Worm (Caenorhabditis elegans) whole organism, L4 larva: ENCODE results near the gene F48F7.6.
A peak's percentile ranks its signal among the peaks of the same experiment; 100 is the strongest.

Experiments
- F10B5.3 ChIP-seq: sonication (generic microtip); optimal IDR thresholded peaks from 2 replicates; lab custom pipeline; 2016; ENCODE audit warnings: mild to moderate bottlenecking, missing genetic modification characterization, missing compliant biosample characterization
- F37D6.2 ChIP-seq: sonication (generic microtip); optimal IDR thresholded peaks from 2 replicates; lab custom pipeline; 2016; ENCODE audit warnings: mild to moderate bottlenecking, missing genetic modification characterization, missing compliant biosample characterization
- R02D3.7 ChIP-seq: fragments of 150-350 bp; sonication (generic microtip); optimal IDR thresholded peaks from 3 replicates; lab custom pipeline; 2014; ENCODE audit warnings: missing biosample characterization, missing genetic modification characterization
- T26A8.4 ChIP-seq: fragments of 200-800 bp; sonication (Bioruptor generic); IDR thresholded peaks from 2 replicates; pipeline ENCODE4 v1.3.6; 2022; ENCODE audit warnings: missing genetic modification characterization, missing compliant biosample characterization
- Y105C5A.15 ChIP-seq: fragments of 200-800 bp; sonication (Bioruptor generic); IDR thresholded peaks from 2 replicates; pipeline ENCODE4 v1.3.6; 2022; ENCODE audit warnings: missing genetic modification characterization, missing compliant biosample characterization
- ZK546.5 ChIP-seq, 2 experiments: sonication (generic microtip); optimal IDR thresholded peaks; 2 replicates each; lab custom pipeline; 2017; ENCODE audit warnings: missing biosample characterization in 2 of 2, missing genetic modification characterization in 2 of 2
- aha-1 ChIP-seq: fragments of 150-350 bp; peaks from one replicate; lab custom pipeline; 2014; ENCODE audit warnings: missing biosample characterization, missing genetic modification characterization
- aly-2 ChIP-seq: sonication (generic microtip); optimal IDR thresholded peaks from 2 replicates; lab custom pipeline; 2018; ENCODE audit warnings: missing biosample characterization, missing genetic modification characterization
- ama-1 ChIP-seq: fragments of 150-350 bp; optimal IDR thresholded peaks from 2 replicates; lab custom pipeline; 2014; ENCODE audit warnings: inconsistent platforms, mixed read lengths
- arid-1 ChIP-seq: fragments of 200-800 bp; sonication (Bioruptor generic); conservative IDR thresholded peaks from 2 replicates; pipeline ENCODE4 v1.3.6; 2022; ENCODE audit warnings: missing genetic modification reagents, missing genetic modification characterization, missing compliant biosample characterization
- attf-4 ChIP-seq: sonication (generic microtip); optimal IDR thresholded peaks from 3 replicates; lab custom pipeline; 2017; ENCODE audit warnings: missing biosample characterization, missing genetic modification characterization
- ceh-20 ChIP-seq: fragments of 200-800 bp; sonication (Bioruptor generic); IDR thresholded peaks from 2 replicates; pipeline ENCODE4 v1.3.6; 2022; ENCODE audit warnings: missing genetic modification reagents, missing genetic modification characterization, missing compliant biosample characterization
- ceh-28 ChIP-seq: fragments of 150-350 bp; optimal IDR thresholded peaks from 2 replicates; lab custom pipeline; 2014; ENCODE audit warnings: missing biosample characterization, missing genetic modification reagents, missing genetic modification characterization
- ceh-62 ChIP-seq: sonication (generic microtip); optimal IDR thresholded peaks from 2 replicates; lab custom pipeline; 2017; ENCODE audit warnings: missing biosample characterization, missing genetic modification characterization
- ceh-82 ChIP-seq: sonication (generic microtip); optimal IDR thresholded peaks from 2 replicates; lab custom pipeline; 2017; ENCODE audit warnings: missing biosample characterization, missing genetic modification characterization
- dmd-6 ChIP-seq: fragments of 200-800 bp; sonication (Bioruptor generic); IDR thresholded peaks from 2 replicates; pipeline ENCODE4 v1.3.6; 2022; ENCODE audit warnings: missing genetic modification reagents, missing genetic modification characterization, missing compliant biosample characterization
- dpl-1 ChIP-seq: fragments of 150-350 bp; optimal IDR thresholded peaks from 2 replicates; lab custom pipeline; 2014; ENCODE audit warnings: missing biosample characterization, missing genetic modification reagents, missing genetic modification characterization
- duxl-1 ChIP-seq: sonication (generic microtip); optimal IDR thresholded peaks from 2 replicates; lab custom pipeline; 2016; ENCODE audit warnings: mild to moderate bottlenecking, missing genetic modification characterization, moderate library complexity, missing compliant biosample characterization; ENCODE audit not compliant: poor library complexity
- dve-1 ChIP-seq: sonication (generic microtip); optimal IDR thresholded peaks from 2 replicates; lab custom pipeline; 2017; ENCODE audit warnings: antibody characterized with exemption, mild to moderate bottlenecking, missing genetic modification characterization, missing compliant biosample characterization; ENCODE audit not compliant: insufficient read depth
- egl-43 ChIP-seq: fragments of 200-800 bp; sonication (Bioruptor generic); IDR thresholded peaks from 2 replicates; pipeline ENCODE4 v1.3.6; 2022; ENCODE audit warnings: missing genetic modification reagents, missing genetic modification characterization, missing compliant biosample characterization
- fkh-10 ChIP-seq: fragments of 150-350 bp; optimal IDR thresholded peaks from 2 replicates; lab custom pipeline; 2014; ENCODE audit warnings: missing biosample characterization, missing genetic modification reagents, missing genetic modification characterization
- fos-1 ChIP-seq: fragments of 150-350 bp; optimal IDR thresholded peaks from 2 replicates; lab custom pipeline; 2014; ENCODE audit warnings: missing biosample characterization, missing genetic modification characterization
- hif-1 ChIP-seq, 2 experiments: sonication (generic microtip); optimal IDR thresholded peaks; 2 replicates each; lab custom pipeline; 2016 to 2017; ENCODE audit warnings: missing compliant biosample characterization in 2 of 2, missing genetic modification characterization in 2 of 2, missing genetic modification reagents in 2 of 2, missing genotype in 2 of 2, mild to moderate bottlenecking in 1 of 2
- hlh-11 ChIP-seq: fragments of 200-800 bp; sonication (Bioruptor generic); optimal IDR thresholded peaks from 2 replicates; lab custom pipeline; 2018; ENCODE audit warnings: mild to moderate bottlenecking, missing genetic modification characterization, missing compliant biosample characterization
- lin-15B ChIP-seq: fragments of 150-350 bp; sonication (generic microtip); optimal IDR thresholded peaks from 3 replicates; lab custom pipeline; 2014; ENCODE audit warnings: missing biosample characterization, missing genetic modification characterization
- lin-38 ChIP-seq: fragments of 200-800 bp; sonication (Bioruptor generic); IDR thresholded peaks from 2 replicates; pipeline ENCODE4 v1.3.6; 2022; ENCODE audit warnings: missing genetic modification reagents, missing genetic modification characterization, missing compliant biosample characterization
- lir-3 ChIP-seq: sonication (generic microtip); optimal IDR thresholded peaks from 2 replicates; lab custom pipeline; 2016; ENCODE audit warnings: mild to moderate bottlenecking, missing genetic modification characterization, missing compliant biosample characterization
- mdl-1 ChIP-seq, 2 experiments: fragments of 150-350 bp in 1 of 2; sonication (generic microtip) in 1 of 2; optimal IDR thresholded peaks; 2 replicates each; lab custom pipeline; 2014 to 2017; ENCODE audit warnings: missing biosample characterization in 2 of 2, missing genetic modification characterization in 2 of 2
- mxl-2 ChIP-seq: fragments of 200-800 bp; sonication (Bioruptor generic); conservative IDR thresholded peaks from 2 replicates; pipeline ENCODE4 v1.3.6; 2022; ENCODE audit warnings: missing genetic modification reagents, missing genetic modification characterization, missing compliant biosample characterization
- nhr-10 ChIP-seq: fragments of 150-350 bp; optimal IDR thresholded peaks from 2 replicates; lab custom pipeline; 2014; ENCODE audit warnings: missing biosample characterization, missing genetic modification characterization
- nhr-102 ChIP-seq: sonication (generic microtip); optimal IDR thresholded peaks from 2 replicates; lab custom pipeline; 2016; ENCODE audit warnings: mild to moderate bottlenecking, missing genetic modification characterization, moderate library complexity, missing compliant biosample characterization
- nhr-11 ChIP-seq: fragments of 150-350 bp; optimal IDR thresholded peaks from 2 replicates; lab custom pipeline; 2014; ENCODE audit warnings: missing biosample characterization, missing genetic modification characterization
- nhr-28 ChIP-seq: fragments of 150-350 bp; optimal IDR thresholded peaks from 2 replicates; lab custom pipeline; 2014; ENCODE audit warnings: missing biosample characterization, missing genetic modification characterization
- nhr-48 ChIP-seq: sonication (generic microtip); optimal IDR thresholded peaks from 2 replicates; lab custom pipeline; 2016; ENCODE audit warnings: mild to moderate bottlenecking, missing genetic modification characterization, missing compliant biosample characterization
- nhr-6 ChIP-seq: fragments of 150-350 bp; optimal IDR thresholded peaks from 2 replicates; lab custom pipeline; 2014; ENCODE audit warnings: missing biosample characterization, missing genetic modification characterization
- nhr-76 ChIP-seq: fragments of 150-350 bp; optimal IDR thresholded peaks from 2 replicates; lab custom pipeline; 2014; ENCODE audit warnings: missing biosample characterization, missing genetic modification characterization
- pha-4 ChIP-seq, 2 experiments: fragments of 150-350 bp in 1 of 2; fragments of 200-800 bp in 1 of 2; sonication (Bioruptor generic) in 1 of 2; IDR thresholded peaks in 1 of 2; optimal IDR thresholded peaks in 1 of 2; 2 replicates each; pipeline versions ENCODE4 v1.3.6 to Lab custom; 2014 to 2022; ENCODE audit warnings: missing genetic modification characterization in 2 of 2, missing genetic modification reagents in 2 of 2, missing biosample characterization in 1 of 2, missing compliant biosample characterization in 1 of 2
- php-3 ChIP-seq: fragments of 200-800 bp; sonication (Bioruptor generic); IDR thresholded peaks from 2 replicates; pipeline ENCODE4 v1.3.6; 2022; ENCODE audit warnings: missing genetic modification reagents, missing genetic modification characterization, missing compliant biosample characterization
- pqm-1 ChIP-seq: sonication (generic microtip); optimal IDR thresholded peaks from 2 replicates; lab custom pipeline; 2017; ENCODE audit warnings: missing biosample characterization, missing genetic modification characterization
- rbr-2 ChIP-seq: sonication (generic microtip); optimal IDR thresholded peaks from 2 replicates; lab custom pipeline; 2016; ENCODE audit warnings: missing genotype, missing genetic modification characterization, missing compliant biosample characterization
- saeg-2 ChIP-seq: fragments of 200-800 bp; sonication (Bioruptor generic); IDR thresholded peaks from 2 replicates; pipeline ENCODE4 v1.3.6; 2022; ENCODE audit warnings: missing genetic modification reagents, missing genetic modification characterization, missing compliant biosample characterization
- sdz-12 ChIP-seq: fragments of 200-800 bp; sonication (Bioruptor generic); optimal IDR thresholded peaks from 2 replicates; lab custom pipeline; 2018; ENCODE audit warnings: mild to moderate bottlenecking, missing genetic modification characterization, missing compliant biosample characterization
- set-16 ChIP-seq: fragments of 200-800 bp; sonication (Bioruptor generic); IDR thresholded peaks from 2 replicates; pipeline ENCODE4 v1.3.6; 2022; ENCODE audit warnings: missing genetic modification reagents, missing genetic modification characterization, missing compliant biosample characterization
- snpc-4 ChIP-seq: fragments of 150-350 bp; optimal IDR thresholded peaks from 2 replicates; lab custom pipeline; 2014; ENCODE audit warnings: missing biosample characterization, missing genetic modification characterization
- spr-3 ChIP-seq: fragments of 200-800 bp; sonication (Bioruptor generic); optimal IDR thresholded peaks from 2 replicates; lab custom pipeline; 2018; ENCODE audit warnings: mild to moderate bottlenecking, missing genetic modification characterization, missing compliant biosample characterization
- tra-1 ChIP-seq: fragments of 200-800 bp; sonication (Bioruptor generic); IDR thresholded peaks from 2 replicates; pipeline ENCODE4 v1.3.6; 2022; ENCODE audit warnings: missing genetic modification reagents, missing genetic modification characterization, missing compliant biosample characterization
- unc-130 ChIP-seq: sonication (generic microtip); optimal IDR thresholded peaks from 2 replicates; lab custom pipeline; 2016; ENCODE audit warnings: missing genetic modification reagents, missing genetic modification characterization, missing compliant biosample characterization
- unc-62 ChIP-seq, 3 experiments: fragments of 150-350 bp in 1 of 3; sonication (generic microtip); optimal IDR thresholded peaks in 2 of 3; peaks in 1 of 3; 1 replicate in 1 of 3; 2 replicates in 2 of 3; lab custom pipeline; 2014 to 2017; ENCODE audit warnings: missing biosample characterization in 3 of 3, missing genetic modification characterization in 3 of 3, missing genetic modification reagents in 3 of 3, missing genotype in 1 of 3
- zag-1 ChIP-seq: fragments of 150-350 bp; optimal IDR thresholded peaks from 2 replicates; lab custom pipeline; 2014; ENCODE audit warnings: missing biosample characterization, missing genetic modification characterization

F48F7.6 gene

ce11 chrX:13974448-13975071, 3.1 kb upstream of the F48F7.6 start (continued):
- TF ChIP-seq F10B5.3 (tag; lab: Kevin White, UChicago) (no peak), set-16 (GFP tag; lab: Robert Waterston, UW) (no peak), mdl-1 (tag; optimal IDR thresholded peaks at IDR 0.05; lab: Kevin White, UChicago) (no peak), hlh-11 (peak; percentile 68), ceh-62 (tag; lab: Kevin White, UChicago) (no peak), php-3 (GFP tag; lab: Robert Waterston, UW) (peak; percentile 54; the same call in 1 of the 2 replicates), saeg-2 (GFP tag; lab: Robert Waterston, UW) (0 out of 2 replicates have a peak, but pooled peaks have one; percentile 41), rbr-2 (tag; lab: Kevin White, UChicago) (no peak), lir-3 (no peak), aha-1 (no peak), spr-3 (GFP tag; lab: Kevin White, UChicago) (no peak), pha-4 (GFP tag; IDR thresholded peaks at IDR 0.05; lab: Robert Waterston, UW) (no peak), pha-4 (tag; optimal IDR thresholded peaks at IDR 0.05; lab: Kevin White, UChicago) (no peak), ceh-20 (GFP tag; lab: Robert Waterston, UW) (no peak), nhr-28 (tag; lab: Kevin White, UChicago) (peak; percentile 99)

- TF ChIP-seq sdz-12 (GFP tag; lab: Kevin White, UChicago) = no peak
- no peak for TF ChIP-seq nhr-102 (tag; lab: Kevin White, UChicago)
- no peak for TF ChIP-seq ceh-28
- TF ChIP-seq dpl-1 (GFP tag; lab: Kevin White, UChicago) = no peak
- no peak for TF ChIP-seq egl-43 (GFP tag; lab: Robert Waterston, UW)
- peak; percentile 41 for TF ChIP-seq dmd-6
- no peak for TF ChIP-seq nhr-76 (tag; lab: Kevin White, UChicago)
- TF ChIP-seq nhr-48 = no peak
- no peak for TF ChIP-seq dve-1 (tag; lab: Kevin White, UChicago)
- no peak for TF ChIP-seq pqm-1
- no peak for TF ChIP-seq unc-62 (GFP tag; optimal IDR thresholded peaks at IDR 0.05 in 1 of 2; lab: Kevin White, UChicago)
- no peak for TF ChIP-seq unc-62 (tag; optimal IDR thresholded peaks at IDR 0.05; lab: Kevin White, UChicago)
- TF ChIP-seq duxl-1 (tag; lab: Kevin White, UChicago) = no peak
- TF ChIP-seq snpc-4 (tag; lab: Kevin White, UChicago) = no peak
- no peak for TF ChIP-seq lin-15B (tag; lab: Kevin White, UChicago)
- TF ChIP-seq hif-1 (tag; optimal IDR thresholded peaks at IDR 0.05; lab: Kevin White, UChicago) = peak in 1 of 2 experiments; percentile 15
- no peak for TF ChIP-seq nhr-10
- no peak for TF ChIP-seq F10B5.3 (tag; lab: Kevin White, UChicago)
- TF ChIP-seq tra-1 = 0 out of 2 replicates have a peak, but pooled peaks have one; percentile 30
- TF ChIP-seq ceh-20 (GFP tag; lab: Robert Waterston, UW) = no peak; the same call in 1 of the 2 replicates
- TF ChIP-seq php-3 (GFP tag; lab: Robert Waterston, UW) = no peak
- no peak for TF ChIP-seq arid-1 (GFP tag; lab: Robert Waterston, UW)
- no peak for TF ChIP-seq mxl-2 (GFP tag; lab: Robert Waterston, UW)
- TF ChIP-seq ama-1 = no peak
- TF ChIP-seq T26A8.4 (GFP tag; lab: Robert Waterston, UW) = no peak
- no peak for TF ChIP-seq unc-130
- no peak for TF ChIP-seq R02D3.7 (tag; lab: Kevin White, UChicago)
- TF ChIP-seq Y105C5A.15 (GFP tag; lab: Robert Waterston, UW) = no peak
- no peak for TF ChIP-seq attf-4
- TF ChIP-seq zag-1 (tag; lab: Kevin White, UChicago) = no peak
- peak in 1 of 2 experiments; percentile 79 for TF ChIP-seq mdl-1 (tag; optimal IDR thresholded peaks at IDR 0.05; lab: Kevin White, UChicago)
- TF ChIP-seq ceh-82 (tag; lab: Kevin White, UChicago) = no peak
- TF ChIP-seq fkh-10 = no peak
- no peak for TF ChIP-seq fos-1
- no peak for TF ChIP-seq aly-2
- no peak for TF ChIP-seq ZK546.5 (tag; optimal IDR thresholded peaks at IDR 0.05; lab: Kevin White, UChicago)
- no peak for TF ChIP-seq F37D6.2 (tag; lab: Kevin White, UChicago)
- TF ChIP-seq nhr-11 = peak; percentile 53
- no peak for TF ChIP-seq lin-38 (GFP tag; lab: Robert Waterston, UW)
- TF ChIP-seq saeg-2 (GFP tag; lab: Robert Waterston, UW) = no peak
- no peak for TF ChIP-seq nhr-6 (tag; lab: Kevin White, UChicago)
Measured at ce11 chrX:13975314-13975713, 2.3 kb upstream of the F48F7.6 start, which contains the start of gene F48F7.5. TSS of gene F48F7.5 (plus strand) at chrX:13975653.
